Worm (Caenorhabditis elegans): ENCODE data around the gene fut-2.

Gene fut-2

DNA sequence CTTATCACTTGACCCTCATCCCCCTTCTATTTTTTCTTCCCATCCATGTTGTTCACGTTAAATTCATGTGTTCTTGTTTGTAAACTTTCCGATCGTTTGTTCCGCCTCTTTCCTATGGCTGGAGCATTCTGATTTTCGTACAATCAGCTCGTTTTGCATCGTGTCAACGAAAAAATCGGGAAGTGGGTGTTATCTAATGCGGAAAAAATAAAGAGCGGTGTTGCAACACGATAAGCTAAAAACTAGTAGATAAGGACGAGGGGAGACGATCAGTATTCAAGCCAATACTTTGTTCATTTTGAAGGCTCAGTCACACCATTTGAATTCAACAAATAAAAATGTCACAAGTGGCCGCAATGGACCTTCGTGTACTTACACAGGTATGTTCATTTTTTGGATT lies 50.9 kb downstream of the fut-2 start, which contains the start of gene acs-1:
TSS of gene acs-1 (plus strand) at position 233 of the 400 bp plus-strand sequence.
- no peak for TF ChIP-seq unc-62 (GFP tag; optimal IDR thresholded peaks at IDR 0.05)

All from whole organism, dauer.